Fruit fly (Drosophila melanogaster) whole organism: Measurements from ENCODE around the gene tay.

Source experiments
- CG8478 ChIP-seq: fragments of >200 bp; optimal IDR thresholded peaks from 2 replicates; lab custom pipeline; 2018; ENCODE audit warnings: inconsistent platforms
- Dll ChIP-seq: fragments of >200 bp; optimal IDR thresholded peaks from 2 replicates; lab custom pipeline; 2017
- EcR ChIP-seq, 2 experiments: fragments of >200 bp; optimal IDR thresholded peaks; 2 replicates each; lab custom pipeline; 2017; ENCODE audit warnings: missing biosample characterization in 2 of 2, missing genetic modification characterization in 2 of 2, missing genetic modification reagents in 2 of 2
- pan ChIP-seq: fragments of >200 bp; optimal IDR thresholded peaks from 2 replicates; lab custom pipeline; 2017
- psq ChIP-seq: fragments of >200 bp; optimal IDR thresholded peaks from 2 replicates; lab custom pipeline; 2017
- usp ChIP-seq: fragments of >200 bp; optimal IDR thresholded peaks from 2 replicates; lab custom pipeline; 2017; ENCODE audit warnings: missing biosample characterization, missing genetic modification characterization, mixed read lengths

tay gene

DNA sequence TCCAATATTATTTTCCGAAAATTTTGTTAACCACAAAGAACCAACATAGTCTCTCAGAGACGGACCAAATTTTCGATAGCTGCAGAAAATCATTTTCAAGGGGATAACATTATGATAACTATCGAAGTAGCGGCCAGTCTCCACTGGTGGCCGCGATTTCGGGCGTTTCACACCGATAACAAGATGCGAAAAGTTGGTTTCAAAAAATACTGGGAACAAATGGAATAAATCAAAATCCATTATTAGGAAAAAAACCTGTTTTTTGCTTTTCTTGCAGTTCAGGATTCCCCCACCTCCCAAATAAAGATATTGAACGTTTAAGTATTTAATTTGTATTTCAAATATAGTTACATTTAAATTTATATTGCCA lies at the start of gene tay:
Gene tay, minus strand, starts transcription at position 65 of the 370 bp plus-strand sequence.
- TF ChIP-seq usp (no peak), Dll (no peak), CG8478 (lab: Kevin White, UChicago) (no peak), pan (lab: Kevin White, UChicago) (no peak), EcR (GFP tag; optimal IDR thresholded peaks at IDR 0.05; lab: Kevin White, UChicago) (no peak), psq (no peak)

DNA sequence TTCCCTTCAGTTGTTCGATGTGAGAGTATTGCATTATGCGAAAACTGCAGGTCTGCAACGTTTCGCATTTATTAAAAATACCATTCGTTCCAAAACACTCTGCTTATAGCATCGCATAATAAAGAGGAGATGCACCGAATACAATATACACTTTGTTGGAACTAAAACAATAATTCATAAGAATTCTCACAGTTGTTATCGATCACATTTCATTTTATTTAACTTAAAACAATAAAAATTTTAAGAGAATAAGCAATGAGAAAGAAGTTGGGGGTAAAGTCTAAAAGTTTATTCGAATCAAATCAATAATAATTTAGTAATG lies 47.1 kb upstream of the tay start:
- TF ChIP-seq usp: no peak
- no peak for TF ChIP-seq psq
- no peak for TF ChIP-seq CG8478 (lab: Kevin White, UChicago)
- TF ChIP-seq EcR (GFP tag; optimal IDR thresholded peaks at IDR 0.05; lab: Kevin White, UChicago): no peak
- TF ChIP-seq pan (lab: Kevin White, UChicago): no peak
- no peak for TF ChIP-seq Dll

DNA sequence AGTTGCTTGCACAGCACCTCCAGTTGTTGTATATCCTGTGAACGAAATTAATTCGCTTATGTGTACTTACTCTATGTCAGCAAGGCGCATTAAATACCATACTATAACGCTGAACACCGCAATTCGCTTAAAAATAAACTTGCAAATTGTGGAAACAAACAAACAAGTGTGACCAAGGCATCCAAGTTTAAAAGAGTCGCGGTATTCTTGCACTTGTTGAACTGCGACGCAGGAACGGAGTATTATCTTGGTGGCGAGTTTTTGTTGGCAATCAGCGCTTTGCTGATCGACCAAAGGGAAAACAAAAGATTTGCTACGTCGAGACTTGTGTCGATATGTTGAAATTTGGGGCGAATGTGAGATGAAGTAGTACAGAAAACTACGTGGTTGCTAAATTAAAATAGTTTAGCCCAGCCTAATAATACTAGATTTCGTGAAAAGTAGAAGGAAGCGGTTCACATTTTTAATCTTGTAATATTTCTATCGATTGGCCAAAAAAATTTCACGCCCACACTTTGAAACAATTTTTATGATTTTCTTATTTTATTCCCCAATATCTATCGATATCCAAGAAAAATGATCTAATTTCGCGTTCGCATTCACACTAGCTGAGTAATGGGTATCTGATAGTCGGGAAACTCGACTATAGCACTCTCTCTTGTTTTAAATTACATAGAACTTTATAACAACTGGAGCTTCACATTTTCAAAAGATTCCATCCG lies 46.6 kb upstream of the tay start, which contains the start of gene Ranbp16:
Gene Ranbp16, minus strand, starts transcription at position 364 of the 722 bp plus-strand sequence.
- TF ChIP-seq psq (no peak), EcR (GFP tag; optimal IDR thresholded peaks at IDR 0.05; lab: Kevin White, UChicago) (no peak)

DNA sequence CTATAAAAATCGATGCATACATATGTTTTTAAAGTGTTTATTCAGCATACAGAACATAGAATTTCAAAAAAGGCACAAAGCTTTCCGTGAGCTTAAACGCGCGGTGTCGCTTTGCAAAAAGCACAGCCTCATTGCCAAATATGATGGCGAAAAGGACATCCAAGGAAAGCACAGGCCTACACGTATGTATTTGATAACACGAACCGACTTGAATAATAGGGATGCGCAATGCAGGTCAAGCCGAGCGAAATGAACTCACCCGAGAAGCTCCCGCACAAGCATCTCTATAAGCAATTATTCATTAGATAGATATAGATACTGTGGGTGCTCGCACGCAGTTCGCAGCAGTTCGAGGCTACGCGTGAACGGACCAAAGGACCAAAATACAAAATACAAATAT lies 37.7 kb upstream of the tay start, which contains the start of gene Lcch3:
Gene Lcch3, plus strand, starts transcription at position 301 of the 400 bp plus-strand sequence.
- no peak for TF ChIP-seq EcR (GFP tag; optimal IDR thresholded peaks at IDR 0.05; lab: Kevin White, UChicago)

DNA sequence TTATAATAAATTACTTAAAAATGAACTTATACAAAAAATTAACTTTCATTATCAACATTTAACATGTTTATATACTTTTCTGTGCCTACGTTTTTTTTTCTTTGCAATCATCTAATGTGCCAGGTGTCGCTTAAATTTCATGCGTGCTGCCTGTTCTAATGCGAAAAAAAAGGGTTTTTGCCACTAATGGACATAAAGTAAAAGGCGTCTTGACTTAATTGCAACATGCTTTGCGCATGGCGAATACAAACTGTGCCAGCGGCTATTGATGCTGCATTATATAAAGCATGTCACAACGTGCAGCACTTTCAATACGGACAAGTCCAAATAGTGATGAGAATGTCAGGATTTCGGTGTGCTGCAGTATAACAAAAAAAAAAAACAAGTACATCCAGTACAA lies 34.5 kb upstream of the tay start, which contains the start of gene CG8916:
Gene CG8916, plus strand, starts transcription at position 301 of the 400 bp plus-strand sequence.
- TF ChIP-seq CG8478 (lab: Kevin White, UChicago): no peak
- no peak for TF ChIP-seq pan (lab: Kevin White, UChicago)
- TF ChIP-seq EcR (GFP tag; optimal IDR thresholded peaks at IDR 0.05; lab: Kevin White, UChicago): no peak
- no peak for TF ChIP-seq psq
- TF ChIP-seq usp: no peak
- TF ChIP-seq Dll: no peak

dm6 chrX:15910570-15910969 lies 23.5 kb upstream of the tay start, which contains the start of gene Lrp4:
Lrp4 (plus strand) TSS chrX:15910870.
- TF ChIP-seq EcR (GFP tag; optimal IDR thresholded peaks at IDR 0.05; lab: Kevin White, UChicago) (no peak), Dll (no peak), usp (no peak), psq (no peak)

- no peak for TF ChIP-seq CG8478 (lab: Kevin White, UChicago)
- no peak for TF ChIP-seq pan (lab: Kevin White, UChicago)
- no peak for TF ChIP-seq Dll
- TF ChIP-seq usp: no peak
- no peak for TF ChIP-seq EcR (GFP tag; optimal IDR thresholded peaks at IDR 0.05; lab: Kevin White, UChicago)
- no peak for TF ChIP-seq psq
Measured at dm6 chrX:15909564-15910284, 22.6 kb upstream of the tay start, which contains the start of gene CycD. CycD (minus strand) TSS chrX:15909676.

DNA sequence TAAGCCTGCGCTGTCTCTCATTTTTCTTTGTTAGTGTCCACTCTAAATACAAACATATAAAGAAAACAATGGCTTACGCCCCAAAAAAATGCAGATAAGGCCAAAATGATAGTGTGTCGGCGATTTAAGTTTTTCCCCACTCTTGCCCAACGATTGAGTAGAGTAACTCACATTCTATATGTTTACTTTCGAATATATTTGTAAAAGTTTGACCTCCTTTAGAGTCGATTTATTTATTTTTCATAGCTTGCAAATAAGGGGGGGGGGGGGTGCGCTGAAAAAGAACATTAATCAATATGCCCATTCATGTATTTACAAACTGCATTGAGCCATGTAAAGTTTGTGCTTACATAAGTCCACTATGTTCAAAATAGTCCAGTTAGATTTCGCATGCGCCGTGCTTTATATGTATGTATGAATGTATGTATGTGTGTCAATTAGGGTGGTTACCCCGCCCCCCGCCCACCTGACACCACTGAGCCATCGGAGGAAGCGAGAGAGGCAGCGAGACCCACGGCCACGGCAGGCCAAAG lies 6.7 kb upstream of the tay start:
- no peak for TF ChIP-seq usp

DNA sequence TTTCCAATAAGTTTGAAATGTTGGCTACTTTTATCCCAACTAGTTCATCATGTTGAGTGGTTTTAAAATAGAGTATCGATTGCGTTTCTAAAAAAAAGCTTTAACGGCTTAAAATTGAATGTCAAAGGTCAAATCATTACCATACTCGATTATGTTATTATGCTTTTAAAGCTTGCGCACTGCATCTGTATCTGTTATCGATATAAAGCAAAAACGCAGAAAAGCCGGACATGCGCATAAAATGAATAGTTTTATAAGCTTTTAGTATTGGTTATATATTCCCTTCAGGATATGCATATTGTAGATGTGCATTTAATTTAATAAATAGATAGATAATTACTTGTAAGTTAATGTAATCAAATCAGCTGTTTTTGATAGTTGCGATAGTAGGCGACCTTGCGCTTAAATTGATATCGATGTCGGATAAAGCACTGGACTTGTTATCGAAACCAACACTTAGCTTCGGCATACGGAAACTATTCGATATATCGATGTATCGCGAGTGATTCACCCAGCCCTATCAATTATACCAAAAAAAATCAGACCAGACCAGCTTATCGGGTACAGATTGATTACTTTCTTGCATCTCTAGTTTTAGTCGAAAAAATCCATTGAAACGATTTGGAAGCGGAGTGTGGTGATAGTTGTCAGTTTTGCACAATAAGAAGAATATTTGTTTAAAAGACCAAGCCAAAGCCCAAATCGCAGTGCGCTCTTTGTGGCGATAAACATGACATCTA lies 4.7 kb upstream of the tay start, which contains the start of gene shi:
Gene shi, plus strand, starts transcription at position 511 of the 740 bp plus-strand sequence.
- TF ChIP-seq pan (lab: Kevin White, UChicago) (no peak), usp (no peak), Dll (no peak), EcR (GFP tag; optimal IDR thresholded peaks at IDR 0.05; lab: Kevin White, UChicago) (no peak), CG8478 (lab: Kevin White, UChicago) (no peak), psq (no peak)

DNA sequence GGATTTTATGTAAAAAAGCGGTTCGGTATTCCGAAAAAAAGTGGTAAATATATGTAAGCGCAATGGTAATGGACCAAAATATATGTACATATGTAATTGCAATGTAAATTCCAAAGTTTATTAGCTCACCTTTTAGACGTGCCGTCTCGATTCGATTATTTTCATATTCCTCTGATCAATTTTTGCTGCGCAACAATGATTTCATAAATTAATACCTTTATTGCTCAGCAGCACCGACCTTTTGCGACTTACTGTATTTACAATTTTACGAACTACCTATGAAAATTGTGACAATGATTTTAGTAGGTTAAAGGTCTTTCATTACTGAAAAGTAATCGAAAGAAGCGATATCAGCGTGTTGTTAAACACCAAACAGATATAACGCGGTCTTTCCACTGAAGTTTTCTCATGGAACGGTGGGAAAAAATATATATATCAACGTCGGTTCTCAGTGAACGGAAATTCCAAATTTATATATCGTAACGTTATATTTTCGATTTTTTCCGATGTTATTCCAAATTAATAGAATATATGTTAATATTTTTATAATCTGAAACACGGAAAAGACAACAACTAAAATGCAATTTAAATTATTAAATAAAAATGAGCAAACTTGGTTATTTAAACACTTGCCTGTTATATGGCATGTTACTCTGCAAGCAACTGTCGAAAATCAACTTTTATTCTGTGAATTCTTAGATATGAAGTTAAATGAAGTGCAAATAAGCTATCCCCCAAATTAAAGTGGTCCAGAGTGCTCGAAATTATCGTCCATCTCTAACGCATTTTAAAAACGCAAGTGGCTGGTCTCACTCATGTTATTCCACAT lies 2.9 kb upstream of the tay start, which contains the start of the genes MSBP and CG15916:
Gene MSBP, minus strand, starts transcription at position 330 of the 829 bp plus-strand sequence.
Gene CG15916, plus strand, starts transcription at position 810 of the 829 bp plus-strand sequence.
- TF ChIP-seq EcR (GFP tag; optimal IDR thresholded peaks at IDR 0.05; lab: Kevin White, UChicago) (no peak), pan (lab: Kevin White, UChicago) (no peak), psq (no peak), usp (no peak), CG8478 (lab: Kevin White, UChicago) (no peak), Dll (no peak)

- TF ChIP-seq CG8478 (lab: Kevin White, UChicago) (no peak), psq (no peak), usp (no peak), pan (lab: Kevin White, UChicago) (no peak), EcR (GFP tag; optimal IDR thresholded peaks at IDR 0.05; lab: Kevin White, UChicago) (no peak)
Measured at dm6 chrX:15888763-15889162, 1.7 kb upstream of the tay start.
